Fruit fly (Drosophila melanogaster) whole organism, prepupa: ENCODE data around the gene CG2816.

Source experiments
- CG11294 ChIP-seq: fragments of 200-800 bp; sonication (Bioruptor generic); IDR thresholded peaks from 2 replicates; pipeline ENCODE4 v1.3.6; 2022; ENCODE audit warnings: missing biosample characterization, missing genetic modification characterization
- CG32006 ChIP-seq: fragments of 200-800 bp; sonication (Bioruptor generic); optimal IDR thresholded peaks from 3 replicates; lab custom pipeline; 2017; ENCODE audit warnings: missing biosample characterization, mild to moderate bottlenecking, missing genetic modification characterization
- Eip78C ChIP-seq: fragments of 200-800 bp; sonication (Bioruptor generic); peaks from one replicate; lab custom pipeline; 2016; ENCODE audit warnings: missing biosample characterization, missing genetic modification characterization

DNA sequence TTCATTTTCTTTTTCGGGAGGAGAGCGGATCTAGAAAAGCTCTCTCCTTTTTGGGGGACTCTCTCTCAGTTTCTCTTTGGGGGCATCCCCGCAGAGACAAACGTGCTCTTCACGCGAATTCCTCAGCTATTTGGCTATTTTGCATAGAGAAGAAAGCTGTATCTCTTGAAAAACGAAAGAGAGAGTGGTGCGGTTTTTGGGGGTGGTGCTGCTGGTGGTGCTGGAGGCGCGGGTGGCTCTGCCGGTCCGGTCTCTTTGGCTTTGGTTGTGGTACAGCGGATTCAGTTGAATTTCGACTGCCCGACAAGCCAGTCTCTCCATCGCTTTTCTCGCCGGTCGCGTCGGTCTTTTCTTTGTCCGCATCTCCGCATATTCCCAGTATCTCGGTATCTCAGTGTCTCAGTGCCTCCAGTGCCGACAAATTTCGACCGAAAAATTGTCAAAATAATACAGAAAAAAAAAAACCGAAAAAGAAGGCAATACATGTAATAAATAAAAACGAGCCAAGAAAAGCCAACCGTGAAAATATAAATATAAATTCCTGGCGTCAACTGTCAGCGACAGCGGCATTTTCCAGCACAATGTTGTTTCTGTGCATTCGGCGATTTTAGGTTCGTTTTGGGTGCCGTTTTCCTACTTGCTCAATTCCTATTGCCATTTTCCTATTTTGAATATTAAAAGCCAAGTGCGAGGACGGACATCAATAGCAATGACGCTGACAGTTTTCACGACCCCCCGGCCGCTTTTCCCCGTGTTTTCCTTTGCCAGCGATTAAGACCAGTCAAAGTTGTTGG is 26.9 kb downstream of the CG2816 start, which contains the start of gene CG10019:
- TF ChIP-seq CG32006 (GFP tag; lab: Kevin White, UChicago), result no peak
- no peak for TF ChIP-seq Eip78C
- no peak for TF ChIP-seq CG11294 (GFP tag; lab: Robert Waterston, UW)
